Worm (Caenorhabditis elegans): ENCODE measurements around the gene dpm-1.

DNA sequence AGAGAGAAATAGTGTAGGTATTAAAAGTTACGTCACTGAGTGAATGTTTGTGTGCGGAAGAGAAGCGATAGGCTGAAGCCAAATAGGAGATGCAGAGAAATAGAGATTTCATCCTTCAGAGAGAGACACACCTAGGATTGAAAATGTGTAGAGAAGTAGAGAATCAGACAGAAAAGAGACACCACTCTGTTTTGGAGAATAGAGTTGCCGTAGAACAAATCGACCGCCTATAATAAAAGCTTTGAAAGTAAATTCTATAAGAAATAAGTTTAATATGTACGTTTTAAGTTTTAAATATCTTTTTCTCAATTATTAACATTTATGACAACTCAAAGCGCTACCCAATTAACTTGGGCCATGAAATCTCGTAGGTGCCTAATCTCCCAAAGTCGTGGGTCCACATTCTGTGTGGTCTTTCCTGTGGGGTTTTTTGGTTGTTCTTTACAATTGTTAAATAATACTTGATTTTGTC, 35.0 kb upstream of the dpm-1 start, which contains the start of gene T07A9.12:
- TF ChIP-seq him-1 (tag; optimal IDR thresholded peaks at IDR 0.05) (no peak), dao-5 (tag; optimal IDR thresholded peaks at IDR 0.05) (no peak)

All from whole organism, L4/young adult.